Worm (Caenorhabditis elegans) whole organism, L4/young adult: ENCODE data around the gene kcc-2.

Experiments used
- W03F9.2 ChIP-seq: fragments of 150-350 bp; optimal IDR thresholded peaks from 2 replicates; lab custom pipeline; 2014; ENCODE audit warnings: missing biosample characterization, missing genetic modification characterization
- dao-5 ChIP-seq: sonication (generic microtip); optimal IDR thresholded peaks from 2 replicates; lab custom pipeline; 2016; ENCODE audit warnings: missing genotype, missing genetic modification characterization, moderate library complexity, missing compliant biosample characterization
- him-1 ChIP-seq: sonication (generic microtip); optimal IDR thresholded peaks from 2 replicates; lab custom pipeline; 2016; ENCODE audit warnings: missing genotype, missing genetic modification reagents, missing genetic modification characterization, missing compliant biosample characterization

DNA sequence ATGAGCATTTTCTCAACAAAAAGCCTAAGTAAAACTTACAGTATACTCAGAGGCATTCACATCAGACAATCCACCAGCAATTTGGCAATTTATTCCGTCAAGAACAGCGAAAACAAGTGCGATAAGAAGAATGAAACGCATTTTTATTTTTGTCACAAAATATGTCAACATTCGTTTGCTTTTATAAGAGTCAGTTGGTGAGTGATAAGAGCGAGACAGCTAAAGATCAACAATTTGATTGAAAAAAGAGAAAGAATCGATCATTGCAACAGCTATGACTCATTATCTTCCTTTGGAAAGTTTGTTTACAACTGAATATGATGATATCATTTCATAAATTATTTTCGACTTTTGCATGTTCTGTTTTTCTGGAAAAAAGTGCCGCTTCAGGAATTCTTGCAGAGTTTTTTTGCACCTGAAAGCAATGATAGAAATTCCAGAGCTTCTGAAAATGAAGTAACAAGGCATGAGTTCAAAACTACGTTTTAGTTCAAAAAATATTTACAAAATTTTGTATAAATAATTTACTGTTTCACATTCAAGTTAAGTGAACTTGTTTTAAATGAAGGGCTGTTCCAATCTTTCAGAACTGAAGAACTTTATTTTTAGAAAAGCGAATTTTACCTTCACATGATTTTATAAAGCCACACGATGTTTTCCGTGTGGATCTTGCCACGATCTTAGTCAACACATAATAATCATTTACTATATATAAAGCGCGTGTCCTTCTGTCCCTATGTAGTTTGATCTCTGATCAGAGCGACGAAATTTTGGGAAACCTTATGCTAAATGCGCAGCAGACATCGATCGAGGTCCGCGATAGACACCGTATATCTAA, 52.9 kb downstream of the kcc-2 start, which contains the start of gene cpi-1:
- TF ChIP-seq him-1 (no peak), dao-5 (tag; lab: Kevin White, UChicago) (no peak), W03F9.2 (no peak)
